Fruit fly (Drosophila melanogaster): ENCODE data around the gene bsf.

- TF ChIP-seq CTCF (optimal IDR thresholded peaks at IDR 0.05) (no peak), CG8478 (optimal IDR thresholded peaks at IDR 0.05) (no peak)
Observed at dm6 chr2L:18478509-18479176, 24.3 kb upstream of the bsf start.
